Worm (Caenorhabditis elegans): ENCODE measurements around the gene col-115.
A peak's percentile ranks its signal among the peaks of the same experiment; 100 is the strongest.
"Not testable (repeated sequence)": the region's sequence is repeated elsewhere in the genome, so short reads cannot be mapped to it uniquely, and the experiment has no call there.

Gene col-115

DNA sequence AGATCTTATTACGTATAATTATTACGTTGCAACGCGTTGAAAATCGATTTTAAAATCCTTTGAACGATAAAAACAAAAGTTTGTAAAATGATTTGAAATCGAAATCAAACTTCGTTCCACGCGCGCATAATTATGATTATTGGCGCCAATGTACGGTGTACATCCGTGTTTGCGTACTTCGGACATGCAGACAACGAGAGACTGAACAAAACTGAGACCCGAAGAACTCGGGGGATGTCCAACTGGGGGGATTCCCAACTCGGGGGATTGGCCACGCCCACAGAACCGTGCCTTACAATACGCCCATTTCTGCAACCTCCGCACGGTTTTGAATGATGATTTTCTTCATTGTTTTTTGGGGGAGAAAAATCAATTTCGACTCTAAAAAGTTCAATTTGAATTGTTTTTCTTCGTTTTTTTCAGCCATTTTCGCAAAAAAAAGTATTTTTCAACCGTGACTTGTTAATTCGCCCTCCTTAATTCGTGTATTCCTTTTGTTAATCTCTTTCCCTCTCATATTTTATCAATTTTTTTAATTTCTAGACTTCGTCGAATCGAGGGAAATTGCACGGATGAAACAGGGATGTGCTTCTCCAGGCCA, 41.5 kb upstream of the col-115 start, which contains the start of gene F20D12.12 (continued):
- TF ChIP-seq let-526 (GFP tag; IDR thresholded peaks at IDR 0.05) (peak; percentile 71; the same call in 1 of the 2 replicates), bed-2 (GFP tag; IDR thresholded peaks at IDR 0.05) (peak; percentile 91), ekl-4 (GFP tag; IDR thresholded peaks at IDR 0.05) (peak; percentile 90), Y79H2A.3 (GFP tag; conservative IDR thresholded peaks at IDR 0.05) (peak; percentile 90), Y67H2A.10 (GFP tag; conservative IDR thresholded peaks at IDR 0.05) (peak; percentile 86), Y53F4B.3 (GFP tag; IDR thresholded peaks at IDR 0.05) (peak; percentile 53; the same call in 1 of the 2 replicates), Y53G8AR.9 (GFP tag; conservative IDR thresholded peaks at IDR 0.05) (peak; percentile 88), ztf-25 (GFP tag; IDR thresholded peaks at IDR 0.05) (peak; percentile 92), K12H6.12 (tag; optimal IDR thresholded peaks at IDR 0.05) (peak; percentile 49), egrh-3 (GFP tag; IDR thresholded peaks at IDR 0.05) (peak; percentile 83), nfyb-1 (GFP tag; IDR thresholded peaks at IDR 0.05) (peak; percentile 96), ceh-91 (GFP tag; IDR thresholded peaks at IDR 0.05) (peak; percentile 97), madf-3 (GFP tag; IDR thresholded peaks at IDR 0.05) (peak; percentile 90), egl-44 (GFP tag; IDR thresholded peaks at IDR 0.05) (peak; percentile 47; the same call in 1 of the 2 replicates), B0336.3 (GFP tag; IDR thresholded peaks at IDR 0.05) (peak; percentile 60), rpc-1 (optimal IDR thresholded peaks at IDR 0.05) (peak; percentile 14), attf-3 (GFP tag; conservative IDR thresholded peaks at IDR 0.05) (peak; percentile 88), rcor-1 (GFP tag; IDR thresholded peaks at IDR 0.05) (peak; percentile 96), ztf-6 (GFP tag; IDR thresholded peaks at IDR 0.05) (peak; percentile 75; the same call in 1 of the 2 replicates), F49E8.2 (tag; optimal IDR thresholded peaks at IDR 0.05; ENCODE audit: insufficient read depth) (peak; percentile 73), C06A6.2 (GFP tag; conservative IDR thresholded peaks at IDR 0.05) (peak; percentile 88), athp-1 (tag; optimal IDR thresholded peaks at IDR 0.05) (peak; percentile 65), tbp1 (GFP tag; optimal IDR thresholded peaks at IDR 0.05) (peak; percentile 59), dpl-1 (GFP tag; optimal IDR thresholded peaks at IDR 0.05) (peak; percentile 67), madf-8 (GFP tag; conservative IDR thresholded peaks at IDR 0.05) (peak; percentile 91), C17E4.6 (GFP tag; IDR thresholded peaks at IDR 0.05) (peak; percentile 76), hsf-1 (GFP tag; IDR thresholded peaks at IDR 0.05) (peak; percentile 88), mcd-1 (GFP tag; IDR thresholded peaks at IDR 0.05) (peak; percentile 88), K11D2.4 (GFP tag; IDR thresholded peaks at IDR 0.05) (peak; percentile 91), ceh-100 (GFP tag; IDR thresholded peaks at IDR 0.05) (peak; percentile 99), snpc-3.4 (tag; optimal IDR thresholded peaks at IDR 0.05) (peak; percentile 64), attf-6 (GFP tag; IDR thresholded peaks at IDR 0.05) (peak; percentile 75), ztf-26 (tag; optimal IDR thresholded peaks at IDR 0.05) (peak; percentile 23)
- TF ChIP-seq rpc-1 (tag; optimal IDR thresholded peaks at IDR 0.05): not testable (repeated sequence)

DNA sequence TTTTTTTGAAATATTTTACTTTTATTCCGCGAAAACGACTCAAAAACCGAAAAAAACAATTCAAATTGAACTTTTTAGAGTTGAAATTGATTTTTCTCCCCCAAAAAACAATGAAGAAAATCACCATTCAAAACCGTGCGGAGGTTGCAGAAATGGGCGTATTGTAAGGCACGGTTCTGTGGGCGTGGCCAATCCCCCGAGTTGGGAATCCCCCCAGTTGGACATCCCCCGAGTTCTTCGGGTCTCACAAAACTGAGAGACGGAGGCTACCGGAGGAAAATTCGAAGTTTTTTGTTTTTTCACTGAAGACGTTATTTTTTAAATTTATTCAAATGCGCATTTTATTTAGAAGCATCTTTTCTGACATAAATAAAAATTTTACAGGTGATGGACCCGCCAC, 40.2 kb upstream of the col-115 start, which contains the start of gene mcm-3AP:
mcm-3AP (plus strand) TSS at position 383 of the 400 bp plus-strand sequence.
- TF ChIP-seq ceh-100 (GFP tag; IDR thresholded peaks at IDR 0.05): peak; percentile 96
- 0 out of 2 replicates have a peak, but pooled peaks have one; percentile 28 for TF ChIP-seq K11D2.4 (GFP tag; IDR thresholded peaks at IDR 0.05)
- peak; percentile 74; the same call in 1 of the 2 replicates for TF ChIP-seq lin-26 (GFP tag; IDR thresholded peaks at IDR 0.05)
- TF ChIP-seq attf-5 (GFP tag; optimal IDR thresholded peaks at IDR 0.05): peak; percentile 41
- peak; percentile 68; the same call in 1 of the 2 replicates for TF ChIP-seq bed-2 (GFP tag; IDR thresholded peaks at IDR 0.05)
- TF ChIP-seq ztf-6 (GFP tag; IDR thresholded peaks at IDR 0.05): 0 out of 2 replicates have a peak, but pooled peaks have one; percentile 55
- TF ChIP-seq Y67H2A.10 (GFP tag; conservative IDR thresholded peaks at IDR 0.05): peak; percentile 72; the same call in 1 of the 2 replicates
- TF ChIP-seq pbrm-1 (GFP tag; IDR thresholded peaks at IDR 0.05): peak; percentile 39; the same call in 1 of the 2 replicates
- TF ChIP-seq aptf-2 (GFP tag; conservative IDR thresholded peaks at IDR 0.05): peak; percentile 89
- TF ChIP-seq cebp-1 (GFP tag; IDR thresholded peaks at IDR 0.05): not testable (repeated sequence)
- peak; percentile 5 for TF ChIP-seq cebp-1 (tag; optimal IDR thresholded peaks at IDR 0.05)
- TF ChIP-seq D2030.7 (GFP tag; IDR thresholded peaks at IDR 0.05): peak; percentile 74; the same call in 1 of the 2 replicates
- TF ChIP-seq ztf-25 (GFP tag; IDR thresholded peaks at IDR 0.05): peak; percentile 84
- TF ChIP-seq mcd-1 (GFP tag; IDR thresholded peaks at IDR 0.05): peak; percentile 73
- peak; percentile 65; the same call in 1 of the 2 replicates for TF ChIP-seq nfyb-1 (GFP tag; IDR thresholded peaks at IDR 0.05)
- TF ChIP-seq dox-1 (GFP tag; IDR thresholded peaks at IDR 0.05): peak; percentile 88
- TF ChIP-seq hmg-1.2 (GFP tag; IDR thresholded peaks at IDR 0.05): peak; percentile 59; the same call in 1 of the 2 replicates
- peak; percentile 37 for TF ChIP-seq F33H1.4 (GFP tag; IDR thresholded peaks at IDR 0.05)
- TF ChIP-seq ztf-28 (GFP tag; IDR thresholded peaks at IDR 0.05): peak; percentile 76
- peak; percentile 63; the same call in 1 of the 2 replicates for TF ChIP-seq C06A6.2 (GFP tag; conservative IDR thresholded peaks at IDR 0.05)
- peak; percentile 65 for TF ChIP-seq egrh-3 (GFP tag; IDR thresholded peaks at IDR 0.05)
- TF ChIP-seq madf-6 (GFP tag; IDR thresholded peaks at IDR 0.05): peak; percentile 58
- TF ChIP-seq rcor-1 (GFP tag; IDR thresholded peaks at IDR 0.05): peak; percentile 52
